Fruit fly (Drosophila melanogaster) whole organism, embryonic: ENCODE data around the gene fwd.

Experiments
- CG13123 ChIP-seq: fragments of 200-800 bp; sonication (Bioruptor generic); optimal IDR thresholded peaks from 2 replicates; lab custom pipeline; 2016; ENCODE audit warnings: missing biosample characterization, missing genetic modification characterization
- CG7839 ChIP-seq: fragments of 200-800 bp; sonication (Bioruptor generic); optimal IDR thresholded peaks from 3 replicates; lab custom pipeline; 2018; ENCODE audit warnings: missing biosample characterization, mild to moderate bottlenecking, missing genetic modification characterization, moderate library complexity
- Camta ChIP-seq: fragments of 200-800 bp; sonication (Bioruptor generic); optimal IDR thresholded peaks from 2 replicates; lab custom pipeline; 2016; ENCODE audit warnings: missing biosample characterization, missing genetic modification characterization
- Nf-YB ChIP-seq: fragments of 200-800 bp; sonication (Bioruptor generic); optimal IDR thresholded peaks from 3 replicates; lab custom pipeline; 2019; ENCODE audit warnings: missing biosample characterization, mild to moderate bottlenecking, missing genetic modification characterization, moderate library complexity
- cad ChIP-seq: fragments of >200 bp; optimal IDR thresholded peaks from 2 replicates; lab custom pipeline; 2017; ENCODE audit warnings: missing biosample characterization, missing genetic modification characterization
- grn ChIP-seq: fragments of 200-800 bp; sonication (Bioruptor generic); optimal IDR thresholded peaks from 3 replicates; lab custom pipeline; 2017; ENCODE audit warnings: missing biosample characterization, missing genetic modification characterization

dm6 chr3L:282276-282675 lies 37.4 kb downstream of the fwd start:
- TF ChIP-seq Nf-YB (GFP tag; lab: Kevin White, UChicago): no peak
- no peak for TF ChIP-seq CG13123
- TF ChIP-seq CG7839 (tag; lab: Kevin White, UChicago): no peak
- TF ChIP-seq cad (GFP tag; lab: Kevin White, UChicago): no peak
- no peak for TF ChIP-seq grn
- TF ChIP-seq Camta (GFP tag; lab: Kevin White, UChicago): no peak
